Fruit fly (Drosophila melanogaster): Measurements from ENCODE around the gene CG31087.
A peak's percentile ranks its signal among the peaks of the same experiment; 100 is the strongest.

Gene CG31087

DNA sequence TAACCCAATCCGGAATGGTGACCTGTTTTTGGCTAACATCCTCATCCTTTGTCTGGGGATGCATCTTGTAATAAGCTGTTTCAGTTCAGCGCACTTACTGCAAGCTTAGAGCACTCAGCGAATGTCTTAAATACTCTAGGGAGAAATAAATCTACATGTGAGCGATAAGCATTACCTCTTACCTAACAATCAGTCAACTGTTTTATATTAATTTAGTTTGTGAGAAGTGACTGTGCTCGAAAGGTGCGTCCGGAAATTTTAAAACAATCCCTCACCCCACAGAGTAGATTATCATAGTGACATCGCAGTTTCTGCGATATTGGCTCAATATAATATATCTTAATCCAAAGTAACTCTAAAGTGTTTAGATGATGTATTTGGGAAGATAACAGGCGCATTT lies 4.4 kb upstream of the CG31087 start, which contains the start of gene CG10553:
TSS of gene CG10553 (minus strand) at position 101 of the 400 bp plus-strand sequence.
- TF ChIP-seq Hr39 (GFP tag; optimal IDR thresholded peaks at IDR 0.05) (no peak), Hr4 (GFP tag; optimal IDR thresholded peaks at IDR 0.05) (no peak), lz (GFP tag; optimal IDR thresholded peaks at IDR 0.05) (no peak), CG3919 (GFP tag; optimal IDR thresholded peaks at IDR 0.05) (no peak), CG10631 (GFP tag; optimal IDR thresholded peaks at IDR 0.05) (no peak), ss (GFP tag; optimal IDR thresholded peaks at IDR 0.05) (no peak), CG8119 (GFP tag; IDR thresholded peaks at IDR 0.05) (no peak), CG11762 (GFP tag; optimal IDR thresholded peaks at IDR 0.05; ENCODE audit: insufficient read depth) (no peak), CG6854 (GFP tag; optimal IDR thresholded peaks at IDR 0.05) (no peak), Ets21C (GFP tag; optimal IDR thresholded peaks at IDR 0.05) (no peak), fd59A (GFP tag; optimal IDR thresholded peaks at IDR 0.05) (no peak), CG4318 (GFP tag; optimal IDR thresholded peaks at IDR 0.05) (no peak), fkh (GFP tag; optimal IDR thresholded peaks at IDR 0.05) (no peak), Eip93F (GFP tag; optimal IDR thresholded peaks at IDR 0.05) (no peak), esn (GFP tag; optimal IDR thresholded peaks at IDR 0.05) (no peak)

DNA sequence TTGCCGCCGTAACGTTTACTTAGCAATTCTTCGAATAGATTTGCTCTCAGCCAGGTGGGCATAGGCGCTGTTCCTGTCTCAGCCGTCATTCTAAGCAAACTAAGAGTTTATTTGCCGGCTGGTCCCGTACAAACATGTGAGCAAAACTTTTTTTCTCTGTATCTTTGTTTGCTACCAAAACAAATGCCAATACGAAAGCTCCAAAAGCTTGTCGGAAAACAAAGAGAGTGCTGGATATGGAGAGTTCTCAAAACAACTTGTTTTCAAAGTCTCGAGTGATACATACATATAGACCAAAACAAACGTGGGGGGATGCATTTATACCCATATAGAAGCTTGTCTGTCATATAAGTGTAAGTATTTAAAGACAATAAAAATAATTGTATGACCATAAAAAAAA lies 2.4 kb upstream of the CG31087 start, which contains the start of gene CG10559:
TSS of gene CG10559 (minus strand) at position 101 of the 400 bp plus-strand sequence.
- TF ChIP-seq CG7368 (GFP tag; optimal IDR thresholded peaks at IDR 0.05) (no peak), fkh (GFP tag; optimal IDR thresholded peaks at IDR 0.05) (peak; percentile 45), CG11294 (GFP tag; IDR thresholded peaks at IDR 0.05) (no peak)

DNA sequence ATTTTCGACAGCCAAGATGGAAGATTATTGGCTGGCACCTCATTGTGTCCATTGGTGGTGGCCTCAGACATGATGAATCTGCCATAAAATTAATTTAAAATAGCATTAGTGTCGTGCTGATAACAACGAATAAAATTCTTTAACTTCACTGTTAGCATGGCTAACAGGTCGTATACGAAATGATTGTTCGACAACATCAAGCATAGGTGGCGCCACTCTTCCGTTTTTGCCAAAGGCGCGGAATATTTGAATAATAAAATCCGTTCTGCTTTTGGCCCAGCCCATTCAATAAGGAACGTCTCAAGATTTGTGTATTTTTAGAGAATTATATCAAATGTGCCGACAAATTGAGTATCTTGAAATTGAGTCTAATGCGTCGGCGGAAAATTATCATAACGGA lies 1.1 kb downstream of the CG31087 start:
- no peak for TF ChIP-seq spab (GFP tag; optimal IDR thresholded peaks at IDR 0.05)
- TF ChIP-seq CG11294 (GFP tag; IDR thresholded peaks at IDR 0.05): no peak
- no peak for TF ChIP-seq CG8119 (GFP tag; IDR thresholded peaks at IDR 0.05)
- TF ChIP-seq Eip75B (GFP tag; optimal IDR thresholded peaks at IDR 0.05): no peak
- no peak for TF ChIP-seq CG11762 (GFP tag; optimal IDR thresholded peaks at IDR 0.05; ENCODE audit: insufficient read depth)

DNA sequence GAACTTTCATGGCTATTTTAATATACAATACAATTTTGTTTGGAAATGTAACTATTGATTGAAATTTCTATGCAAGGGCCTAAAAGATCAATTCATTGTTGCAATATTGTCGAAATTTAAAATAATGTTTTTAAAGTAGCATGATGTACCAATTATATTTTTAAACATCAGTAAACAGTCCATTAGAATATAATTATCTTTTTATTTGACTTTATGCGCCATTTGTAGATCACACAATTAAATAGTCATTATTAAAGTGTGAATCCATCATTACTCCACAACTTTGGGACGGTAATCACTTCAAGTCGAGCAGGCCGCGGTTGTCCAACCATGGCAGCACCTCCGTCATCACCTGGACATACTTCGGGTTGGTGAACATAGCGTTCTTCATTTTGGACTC lies 2.8 kb downstream of the CG31087 start, which contains the start of gene CG31099:
TSS of gene CG31099 (minus strand) at position 101 of the 400 bp plus-strand sequence.
- TF ChIP-seq CG4318 (GFP tag; optimal IDR thresholded peaks at IDR 0.05): no peak
- TF ChIP-seq CG7368 (GFP tag; optimal IDR thresholded peaks at IDR 0.05): no peak
- no peak for TF ChIP-seq Eip78C (GFP tag)
- no peak for TF ChIP-seq eg (GFP tag; IDR thresholded peaks at IDR 0.05)
- TF ChIP-seq lz (GFP tag; optimal IDR thresholded peaks at IDR 0.05): no peak
- no peak for TF ChIP-seq achi (GFP tag; optimal IDR thresholded peaks at IDR 0.05)
- no peak for TF ChIP-seq fd85E (GFP tag; optimal IDR thresholded peaks at IDR 0.05)
- no peak for TF ChIP-seq dsx (GFP tag; optimal IDR thresholded peaks at IDR 0.05; ENCODE audit: poor library complexity, severe bottlenecking)
- no peak for TF ChIP-seq Sox15 (GFP tag; optimal IDR thresholded peaks at IDR 0.05)
- no peak for TF ChIP-seq Smox (GFP tag; optimal IDR thresholded peaks at IDR 0.05)
- no peak for TF ChIP-seq Met (GFP tag; optimal IDR thresholded peaks at IDR 0.05)
- no peak for TF ChIP-seq Blimp-1 (GFP tag; optimal IDR thresholded peaks at IDR 0.05)
- TF ChIP-seq CG6854 (GFP tag; optimal IDR thresholded peaks at IDR 0.05): no peak
- TF ChIP-seq CG32006 (GFP tag; optimal IDR thresholded peaks at IDR 0.05): no peak

DNA sequence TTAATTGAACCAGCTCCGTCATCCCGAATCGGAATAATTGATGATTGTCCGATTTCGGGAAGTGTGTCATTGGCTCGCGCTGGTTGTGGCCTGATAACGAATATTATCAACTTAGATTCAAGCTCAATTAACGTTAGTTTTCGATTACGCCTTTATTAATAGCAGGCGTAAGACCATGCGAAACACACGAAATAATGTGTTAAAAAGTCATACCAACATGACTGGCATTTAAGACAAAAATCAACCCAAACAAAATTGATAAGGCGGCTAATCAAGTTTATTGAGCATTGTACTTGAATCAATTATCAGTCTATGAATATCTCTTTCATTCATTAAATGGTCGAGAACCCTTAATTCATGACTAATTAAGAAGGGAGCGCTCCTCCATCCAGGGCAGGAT lies 4.5 kb downstream of the CG31087 start:
- TF ChIP-seq CG6792 (GFP tag; optimal IDR thresholded peaks at IDR 0.05) (no peak), vri (GFP tag; optimal IDR thresholded peaks at IDR 0.05) (peak; percentile 9)

DNA sequence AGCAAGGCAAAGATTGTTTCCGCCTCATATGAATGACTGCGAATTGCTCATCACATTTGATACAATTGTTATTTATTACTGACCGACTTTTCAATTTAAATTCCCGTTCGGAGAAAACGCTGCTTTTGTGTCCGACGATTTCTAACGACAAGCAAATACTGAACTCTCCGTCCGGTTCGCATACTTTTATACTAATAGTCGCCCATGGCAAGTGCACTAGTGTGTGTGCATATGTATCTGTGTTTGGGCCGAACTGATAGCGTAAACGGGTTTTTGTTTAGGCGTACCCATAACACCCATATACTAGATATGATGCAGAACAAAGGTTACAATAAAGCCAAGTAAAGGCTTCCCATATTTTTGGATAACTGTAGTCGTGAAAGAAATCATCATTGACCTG lies 5.4 kb downstream of the CG31087 start, which contains the start of gene CG10550:
TSS of gene CG10550 (minus strand) at position 164 of the 400 bp plus-strand sequence.
- no peak for TF ChIP-seq CG6276 (GFP tag; optimal IDR thresholded peaks at IDR 0.05)
- TF ChIP-seq achi (GFP tag; optimal IDR thresholded peaks at IDR 0.05): no peak
- TF ChIP-seq CG3919 (GFP tag; optimal IDR thresholded peaks at IDR 0.05): no peak
- no peak for TF ChIP-seq CG11762 (GFP tag; optimal IDR thresholded peaks at IDR 0.05; ENCODE audit: insufficient read depth)
- no peak for TF ChIP-seq CG3032 (tag; optimal IDR thresholded peaks at IDR 0.05)
- no peak for TF ChIP-seq Blimp-1 (GFP tag; optimal IDR thresholded peaks at IDR 0.05)
- no peak for TF ChIP-seq CG15336 (GFP tag; IDR thresholded peaks at IDR 0.05)
- no peak for TF ChIP-seq fd59A (GFP tag; optimal IDR thresholded peaks at IDR 0.05)
- TF ChIP-seq Sox102F (GFP tag; optimal IDR thresholded peaks at IDR 0.05): no peak
- TF ChIP-seq Hr4 (GFP tag; optimal IDR thresholded peaks at IDR 0.05): no peak
- TF ChIP-seq CG9139 (GFP tag; optimal IDR thresholded peaks at IDR 0.05): no peak

Data from whole organism, prepupa.